Worm (Caenorhabditis elegans) whole organism, young adult: ENCODE measurements around the gene C04C3.4.

Experiments
- D2030.7 ChIP-seq: fragments of 200-800 bp; sonication (Bioruptor generic); IDR thresholded peaks from 2 replicates; pipeline ENCODE4 v1.3.6; 2022; ENCODE audit warnings: missing genetic modification reagents, missing genetic modification characterization, missing compliant biosample characterization
- F49E8.2 ChIP-seq: sonication (generic microtip); optimal IDR thresholded peaks from 3 replicates; lab custom pipeline; 2017; ENCODE audit warnings: missing genetic modification characterization, mild to moderate bottlenecking, missing compliant biosample characterization, antibody characterized with exemption, moderate library complexity; ENCODE audit not compliant: insufficient read depth
- F52B5.7 ChIP-seq: sonication (generic microtip); optimal IDR thresholded peaks from 2 replicates; lab custom pipeline; 2016; ENCODE audit warnings: mild to moderate bottlenecking, missing genetic modification characterization, missing compliant biosample characterization
- atf-7 ChIP-seq: sonication (generic microtip); optimal IDR thresholded peaks from 2 replicates; lab custom pipeline; 2017; ENCODE audit warnings: mild to moderate bottlenecking, missing genetic modification characterization, missing compliant biosample characterization
- bed-2 ChIP-seq: fragments of 200-800 bp; sonication (Bioruptor generic); IDR thresholded peaks from 2 replicates; pipeline ENCODE4 v1.3.6; 2022; ENCODE audit warnings: missing genetic modification reagents, missing genetic modification characterization, missing compliant biosample characterization
- efl-1 ChIP-seq: fragments of 150-350 bp; optimal IDR thresholded peaks from 2 replicates; lab custom pipeline; 2014; ENCODE audit warnings: missing biosample characterization, missing genetic modification reagents, missing genetic modification characterization
- ekl-4 ChIP-seq: fragments of 200-800 bp; sonication (Bioruptor generic); IDR thresholded peaks from 2 replicates; pipeline ENCODE4 v1.3.6; 2022; ENCODE audit warnings: missing genetic modification reagents, missing genetic modification characterization, missing compliant biosample characterization
- unc-62 ChIP-seq: fragments of 150-350 bp; optimal IDR thresholded peaks from 2 replicates; lab custom pipeline; 2014; ENCODE audit warnings: missing biosample characterization, missing genetic modification reagents, missing genetic modification characterization

- TF ChIP-seq bed-2 (GFP tag; lab: Robert Waterston, UW) (no peak), D2030.7 (GFP tag; lab: Robert Waterston, UW) (no peak), unc-62 (GFP tag; lab: Kevin White, UChicago) (no peak), efl-1 (GFP tag; lab: Kevin White, UChicago) (no peak), atf-7 (tag; lab: Kevin White, UChicago) (no peak), F49E8.2 (tag; lab: Kevin White, UChicago) (no peak), F52B5.7 (no peak), ekl-4 (GFP tag; lab: Robert Waterston, UW) (no peak)
Observed at ce11 chrIV:3436021-3436420, 41.9 kb downstream of the C04C3.4 start, which contains the start of gene srz-32.
